Worm (Caenorhabditis elegans) whole organism, L4 larva: ENCODE data around the gene capg-2.

Experiments used
- D1046.2 ChIP-seq: fragments of 200-800 bp; sonication (Bioruptor generic); IDR thresholded peaks from 2 replicates; pipeline ENCODE4 v1.3.6; 2022; ENCODE audit warnings: missing genetic modification characterization, missing compliant biosample characterization
- F26F4.8 ChIP-seq: fragments of 200-800 bp; sonication (Bioruptor generic); conservative IDR thresholded peaks from 2 replicates; pipeline ENCODE4 v1.3.6; 2022; ENCODE audit warnings: missing genetic modification characterization, missing compliant biosample characterization
- Y5F2A.4 ChIP-seq: fragments of 200-800 bp; sonication (Bioruptor generic); optimal IDR thresholded peaks from 2 replicates; lab custom pipeline; 2018; ENCODE audit warnings: mild to moderate bottlenecking, missing genetic modification characterization, missing compliant biosample characterization
- ZK337.2 ChIP-seq: fragments of 200-800 bp; sonication (Bioruptor generic); IDR thresholded peaks from 2 replicates; pipeline ENCODE4 v1.3.6; 2022; ENCODE audit warnings: missing genetic modification reagents, missing genetic modification characterization, missing compliant biosample characterization
- attf-4 ChIP-seq: sonication (generic microtip); optimal IDR thresholded peaks from 3 replicates; lab custom pipeline; 2017; ENCODE audit warnings: missing biosample characterization, missing genetic modification characterization
- ceh-32 ChIP-seq: sonication (generic microtip); optimal IDR thresholded peaks from 2 replicates; lab custom pipeline; 2016; ENCODE audit warnings: mild to moderate bottlenecking, missing genetic modification characterization, missing compliant biosample characterization; ENCODE audit not compliant: poor library complexity
- daf-16 ChIP-seq, 3 experiments: sonication (generic microtip); optimal IDR thresholded peaks; 2 replicates each; lab custom pipeline; 2016 to 2017; ENCODE audit warnings: missing genetic modification characterization in 3 of 3, missing genetic modification reagents in 3 of 3, mild to moderate bottlenecking in 2 of 3, missing compliant biosample characterization in 2 of 3, missing biosample characterization in 1 of 3, moderate library complexity in 1 of 3
- daf-8 ChIP-seq: fragments of 200-800 bp; sonication (Bioruptor generic); IDR thresholded peaks from 2 replicates; pipeline ENCODE4 v1.3.6; 2022; ENCODE audit warnings: missing genetic modification characterization, missing compliant biosample characterization
- dmd-6 ChIP-seq: fragments of 200-800 bp; sonication (Bioruptor generic); IDR thresholded peaks from 2 replicates; pipeline ENCODE4 v1.3.6; 2022; ENCODE audit warnings: missing genetic modification reagents, missing genetic modification characterization, missing compliant biosample characterization
- dmd-9 ChIP-seq: fragments of 200-800 bp; sonication (Bioruptor generic); IDR thresholded peaks from 2 replicates; pipeline ENCODE4 v1.3.6; 2022; ENCODE audit warnings: missing genetic modification reagents, missing genetic modification characterization, missing compliant biosample characterization
- dve-1 ChIP-seq: sonication (generic microtip); optimal IDR thresholded peaks from 2 replicates; lab custom pipeline; 2017; ENCODE audit warnings: antibody characterized with exemption, mild to moderate bottlenecking, missing genetic modification characterization, missing compliant biosample characterization; ENCODE audit not compliant: insufficient read depth
- egl-27 ChIP-seq: sonication (generic microtip); optimal IDR thresholded peaks from 3 replicates; lab custom pipeline; 2017; ENCODE audit warnings: missing biosample characterization, missing genetic modification reagents, missing genetic modification characterization
- fkh-10 ChIP-seq: fragments of 150-350 bp; optimal IDR thresholded peaks from 2 replicates; lab custom pipeline; 2014; ENCODE audit warnings: missing biosample characterization, missing genetic modification reagents, missing genetic modification characterization
- fos-1 ChIP-seq: fragments of 150-350 bp; optimal IDR thresholded peaks from 2 replicates; lab custom pipeline; 2014; ENCODE audit warnings: missing biosample characterization, missing genetic modification characterization
- hlh-30 ChIP-seq: sonication (generic microtip); optimal IDR thresholded peaks from 2 replicates; lab custom pipeline; 2017; ENCODE audit warnings: antibody characterized with exemption, mild to moderate bottlenecking, missing genetic modification characterization, missing compliant biosample characterization; ENCODE audit not compliant: insufficient read depth
- hmg-1.1 ChIP-seq: fragments of 200-800 bp; sonication (Bioruptor generic); IDR thresholded peaks from 2 replicates; pipeline ENCODE4 v1.3.6; 2022; ENCODE audit warnings: missing genetic modification reagents, missing genetic modification characterization, missing compliant biosample characterization
- lim-7 ChIP-seq: fragments of 200-800 bp; sonication (Bioruptor generic); IDR thresholded peaks from 2 replicates; pipeline ENCODE4 v1.3.6; 2022; ENCODE audit warnings: missing genetic modification characterization, missing compliant biosample characterization
- lin-13 ChIP-seq: fragments of 150-350 bp; optimal IDR thresholded peaks from 2 replicates; lab custom pipeline; 2014; ENCODE audit warnings: missing biosample characterization, missing genetic modification reagents, missing genetic modification characterization
- lin-38 ChIP-seq: fragments of 200-800 bp; sonication (Bioruptor generic); IDR thresholded peaks from 2 replicates; pipeline ENCODE4 v1.3.6; 2022; ENCODE audit warnings: missing genetic modification reagents, missing genetic modification characterization, missing compliant biosample characterization
- lir-3 ChIP-seq: sonication (generic microtip); optimal IDR thresholded peaks from 2 replicates; lab custom pipeline; 2016; ENCODE audit warnings: mild to moderate bottlenecking, missing genetic modification characterization, missing compliant biosample characterization
- lsy-2 ChIP-seq, 2 experiments: fragments of 150-350 bp in 1 of 2; sonication (generic microtip) in 1 of 2; optimal IDR thresholded peaks; 2 replicates each; lab custom pipeline; 2014 to 2017; ENCODE audit warnings: missing biosample characterization in 2 of 2, missing genetic modification characterization in 2 of 2
- madf-9 ChIP-seq: fragments of 200-800 bp; sonication (Bioruptor generic); conservative IDR thresholded peaks from 2 replicates; pipeline ENCODE4 v1.3.6; 2022; ENCODE audit warnings: missing genetic modification reagents, missing genetic modification characterization, missing compliant biosample characterization
- mdl-1 ChIP-seq, 2 experiments: fragments of 150-350 bp in 1 of 2; sonication (generic microtip) in 1 of 2; optimal IDR thresholded peaks; 2 replicates each; lab custom pipeline; 2014 to 2017; ENCODE audit warnings: missing biosample characterization in 2 of 2, missing genetic modification characterization in 2 of 2
- mdt-29 ChIP-seq: fragments of 200-800 bp; sonication (Bioruptor generic); IDR thresholded peaks from 2 replicates; pipeline ENCODE4 v1.3.6; 2022; ENCODE audit warnings: missing genetic modification reagents, missing genetic modification characterization, missing compliant biosample characterization
- mep-1 ChIP-seq: fragments of 150-350 bp; sonication (generic microtip); optimal IDR thresholded peaks from 3 replicates; lab custom pipeline; 2014; ENCODE audit warnings: missing biosample characterization, missing genetic modification characterization
- mes-2 ChIP-seq: sonication (generic microtip); optimal IDR thresholded peaks from 2 replicates; lab custom pipeline; 2016; ENCODE audit warnings: missing genotype, mild to moderate bottlenecking, missing genetic modification characterization, missing compliant biosample characterization; ENCODE audit not compliant: poor library complexity, severe bottlenecking
- nhr-10 ChIP-seq: fragments of 150-350 bp; optimal IDR thresholded peaks from 2 replicates; lab custom pipeline; 2014; ENCODE audit warnings: missing biosample characterization, missing genetic modification characterization
- nhr-111 ChIP-seq: fragments of 200-800 bp; sonication (Bioruptor generic); optimal IDR thresholded peaks from 2 replicates; lab custom pipeline; 2018; ENCODE audit warnings: mild to moderate bottlenecking, missing genetic modification characterization, missing compliant biosample characterization
- nhr-6 ChIP-seq: fragments of 150-350 bp; optimal IDR thresholded peaks from 2 replicates; lab custom pipeline; 2014; ENCODE audit warnings: missing biosample characterization, missing genetic modification characterization
- pha-4 ChIP-seq, 2 experiments: fragments of 150-350 bp in 1 of 2; fragments of 200-800 bp in 1 of 2; sonication (Bioruptor generic) in 1 of 2; IDR thresholded peaks in 1 of 2; optimal IDR thresholded peaks in 1 of 2; 2 replicates each; pipeline versions ENCODE4 v1.3.6 to Lab custom; 2014 to 2022; ENCODE audit warnings: missing genetic modification characterization in 2 of 2, missing genetic modification reagents in 2 of 2, missing biosample characterization in 1 of 2, missing compliant biosample characterization in 1 of 2
- php-3 ChIP-seq: fragments of 200-800 bp; sonication (Bioruptor generic); IDR thresholded peaks from 2 replicates; pipeline ENCODE4 v1.3.6; 2022; ENCODE audit warnings: missing genetic modification reagents, missing genetic modification characterization, missing compliant biosample characterization
- saeg-2 ChIP-seq: fragments of 200-800 bp; sonication (Bioruptor generic); IDR thresholded peaks from 2 replicates; pipeline ENCODE4 v1.3.6; 2022; ENCODE audit warnings: missing genetic modification reagents, missing genetic modification characterization, missing compliant biosample characterization
- set-16 ChIP-seq: fragments of 200-800 bp; sonication (Bioruptor generic); IDR thresholded peaks from 2 replicates; pipeline ENCODE4 v1.3.6; 2022; ENCODE audit warnings: missing genetic modification reagents, missing genetic modification characterization, missing compliant biosample characterization
- skn-1 ChIP-seq: fragments of 150-350 bp; optimal IDR thresholded peaks from 2 replicates; lab custom pipeline; 2014; ENCODE audit warnings: missing biosample characterization, missing genetic modification characterization
- spr-1 ChIP-seq: sonication (generic microtip); optimal IDR thresholded peaks from 2 replicates; lab custom pipeline; 2016; ENCODE audit warnings: mild to moderate bottlenecking, missing genetic modification characterization, missing compliant biosample characterization
- spr-3 ChIP-seq: fragments of 200-800 bp; sonication (Bioruptor generic); optimal IDR thresholded peaks from 2 replicates; lab custom pipeline; 2018; ENCODE audit warnings: mild to moderate bottlenecking, missing genetic modification characterization, missing compliant biosample characterization
- tag-97 ChIP-seq: fragments of 200-800 bp; sonication (Bioruptor generic); IDR thresholded peaks from 2 replicates; pipeline ENCODE4 v1.3.6; 2022; ENCODE audit warnings: missing genetic modification characterization, missing compliant biosample characterization
- unc-62 ChIP-seq, 3 experiments: fragments of 150-350 bp in 1 of 3; sonication (generic microtip); optimal IDR thresholded peaks in 2 of 3; peaks in 1 of 3; 1 replicate in 1 of 3; 2 replicates in 2 of 3; lab custom pipeline; 2014 to 2017; ENCODE audit warnings: missing biosample characterization in 3 of 3, missing genetic modification characterization in 3 of 3, missing genetic modification reagents in 3 of 3, missing genotype in 1 of 3
- zfp-2 ChIP-seq: sonication (generic microtip); optimal IDR thresholded peaks from 2 replicates; lab custom pipeline; 2016; ENCODE audit warnings: mild to moderate bottlenecking, missing genetic modification characterization, missing compliant biosample characterization
- ztf-11 ChIP-seq: fragments of 150-350 bp; optimal IDR thresholded peaks from 2 replicates; lab custom pipeline; 2014; ENCODE audit warnings: missing biosample characterization, missing genetic modification characterization

The capg-2 gene

ce11 chrV:12281508-12281907, 9.8 kb downstream of the capg-2 start:
- TF ChIP-seq lir-3 (tag; lab: Kevin White, UChicago), result no peak
- TF ChIP-seq unc-62 (GFP tag; optimal IDR thresholded peaks at IDR 0.05 in 1 of 2; lab: Kevin White, UChicago), result peak in 1 of 2 experiments; percentile 34
- no peak for TF ChIP-seq unc-62 (tag; optimal IDR thresholded peaks at IDR 0.05; lab: Kevin White, UChicago)

DNA sequence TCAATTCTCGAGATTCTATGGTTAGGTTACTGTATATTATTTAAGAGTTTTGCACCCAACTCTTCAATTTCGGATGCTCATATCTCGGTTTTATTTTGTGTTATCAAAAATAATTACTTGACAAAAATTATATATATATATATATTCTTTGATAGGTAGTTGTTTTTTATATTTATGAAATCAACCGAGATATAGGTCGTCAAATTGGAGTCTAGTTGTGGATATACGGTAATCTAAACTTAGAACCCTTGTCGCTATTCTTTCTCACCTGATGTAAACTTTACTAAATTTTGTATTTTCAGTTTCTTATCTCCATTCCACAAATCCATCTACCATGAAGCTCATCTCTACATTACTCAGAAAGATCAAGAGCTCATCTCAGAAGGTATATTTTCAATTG, 11.5 kb downstream of the capg-2 start, which contains the start of gene F55C5.10:
F55C5.10 (plus strand) TSS at position 301 of the 400 bp plus-strand sequence.
- TF ChIP-seq skn-1 (tag; lab: Kevin White, UChicago) (no peak), unc-62 (GFP tag; optimal IDR thresholded peaks at IDR 0.05 in 1 of 2; lab: Kevin White, UChicago) (peak in 1 of 2 experiments; percentile 27), unc-62 (tag; optimal IDR thresholded peaks at IDR 0.05; lab: Kevin White, UChicago) (no peak), Y5F2A.4 (no peak), daf-16 (GFP tag; optimal IDR thresholded peaks at IDR 0.05; lab: Kevin White, UChicago) (no peak), daf-16 (tag; optimal IDR thresholded peaks at IDR 0.05; lab: Kevin White, UChicago) (no peak), saeg-2 (GFP tag; lab: Robert Waterston, UW) (no peak)

- peak in 1 of 2 experiments; percentile 24 for TF ChIP-seq lsy-2 (tag; optimal IDR thresholded peaks at IDR 0.05; lab: Kevin White, UChicago)
- TF ChIP-seq ZK337.2 (GFP tag; lab: Robert Waterston, UW), result no peak
- no peak for TF ChIP-seq skn-1 (tag; lab: Kevin White, UChicago)
- TF ChIP-seq attf-4, result no peak
- TF ChIP-seq pha-4 (GFP tag; IDR thresholded peaks at IDR 0.05; lab: Robert Waterston, UW), result no peak
- TF ChIP-seq pha-4 (tag; optimal IDR thresholded peaks at IDR 0.05; lab: Kevin White, UChicago), result no peak
- no peak for TF ChIP-seq dmd-9
- TF ChIP-seq set-16, result no peak
- peak in 1 of 2 experiments; percentile 77 for TF ChIP-seq unc-62 (GFP tag; optimal IDR thresholded peaks at IDR 0.05 in 1 of 2; lab: Kevin White, UChicago)
- no peak for TF ChIP-seq unc-62 (tag; optimal IDR thresholded peaks at IDR 0.05; lab: Kevin White, UChicago)
- TF ChIP-seq lin-13 (GFP tag; lab: Kevin White, UChicago), result no peak
- no peak for TF ChIP-seq F26F4.8 (GFP tag; lab: Robert Waterston, UW)
- TF ChIP-seq madf-9 (GFP tag; lab: Robert Waterston, UW), result no peak
- peak; percentile 12 for TF ChIP-seq fkh-10 (GFP tag; lab: Kevin White, UChicago)
- TF ChIP-seq hlh-30, result peak; percentile 29
- peak; percentile 0 for TF ChIP-seq mep-1
- TF ChIP-seq dmd-6 (GFP tag; lab: Robert Waterston, UW), result no peak
- TF ChIP-seq dve-1 (tag; lab: Kevin White, UChicago), result no peak
- TF ChIP-seq saeg-2 (GFP tag; lab: Robert Waterston, UW), result no peak
Observed at ce11 chrV:12287667-12288066, 16.0 kb downstream of the capg-2 start.

ce11 chrV:12288577-12288976, 16.9 kb downstream of the capg-2 start, which contains the start of gene rskd-1:
rskd-1 (minus strand) TSS chrV:12288615.
- TF ChIP-seq mdt-29, result no peak
- TF ChIP-seq Y5F2A.4, result no peak
- TF ChIP-seq nhr-6 (tag; lab: Kevin White, UChicago), result peak; percentile 76
- TF ChIP-seq unc-62 (GFP tag; optimal IDR thresholded peaks at IDR 0.05 in 1 of 2; lab: Kevin White, UChicago), result no peak
- TF ChIP-seq unc-62 (tag; optimal IDR thresholded peaks at IDR 0.05; lab: Kevin White, UChicago), result no peak
- no peak for TF ChIP-seq php-3 (GFP tag; lab: Robert Waterston, UW)
- no peak for TF ChIP-seq saeg-2 (GFP tag; lab: Robert Waterston, UW)
- no peak for TF ChIP-seq nhr-10 (tag; lab: Kevin White, UChicago)
- TF ChIP-seq zfp-2 (tag; lab: Kevin White, UChicago), result no peak
- TF ChIP-seq madf-9 (GFP tag; lab: Robert Waterston, UW), result no peak
- TF ChIP-seq D1046.2, result no peak
- TF ChIP-seq fkh-10 (GFP tag; lab: Kevin White, UChicago), result no peak
- TF ChIP-seq lim-7 (GFP tag; lab: Robert Waterston, UW), result no peak
- TF ChIP-seq mes-2 (tag; lab: Kevin White, UChicago), result no peak
- no peak for TF ChIP-seq egl-27
- no peak for TF ChIP-seq hmg-1.1
- TF ChIP-seq daf-16 (GFP tag; optimal IDR thresholded peaks at IDR 0.05; lab: Kevin White, UChicago), result peak in 1 of 2 experiments; percentile 10
- peak; percentile 73 for TF ChIP-seq daf-16 (tag; optimal IDR thresholded peaks at IDR 0.05; lab: Kevin White, UChicago)
- TF ChIP-seq hlh-30, result peak; percentile 38
- no peak for TF ChIP-seq tag-97 (GFP tag; lab: Robert Waterston, UW)
- no peak for TF ChIP-seq pha-4 (GFP tag; IDR thresholded peaks at IDR 0.05; lab: Robert Waterston, UW)
- TF ChIP-seq pha-4 (tag; optimal IDR thresholded peaks at IDR 0.05; lab: Kevin White, UChicago), result peak; percentile 78
- TF ChIP-seq daf-8, result no peak
- no peak for TF ChIP-seq fos-1 (tag; lab: Kevin White, UChicago)
- no peak for TF ChIP-seq nhr-111 (GFP tag; lab: Kevin White, UChicago)
- no peak for TF ChIP-seq ceh-32 (tag; lab: Kevin White, UChicago)
- no peak for TF ChIP-seq spr-1 (tag; lab: Kevin White, UChicago)
- TF ChIP-seq mdl-1 (tag; optimal IDR thresholded peaks at IDR 0.05; lab: Kevin White, UChicago), result no peak
- peak; percentile 9; the same call in 1 of the 2 replicates for TF ChIP-seq lin-38 (GFP tag; lab: Robert Waterston, UW)
- TF ChIP-seq spr-3 (GFP tag; lab: Kevin White, UChicago), result no peak
- TF ChIP-seq ztf-11 (tag; lab: Kevin White, UChicago), result no peak
